Worm (Caenorhabditis elegans) whole organism, young adult: ENCODE results near the gene cutl-16.

Experiments used
- C06A6.2 ChIP-seq: fragments of 200-800 bp; sonication (Bioruptor generic); conservative IDR thresholded peaks from 2 replicates; pipeline ENCODE4 v1.3.6; 2022; ENCODE audit warnings: missing genetic modification characterization, missing compliant biosample characterization
- C17E4.6 ChIP-seq: fragments of 200-800 bp; sonication (Bioruptor generic); IDR thresholded peaks from 2 replicates; pipeline ENCODE4 v1.3.6; 2022; ENCODE audit warnings: missing genetic modification reagents, missing genetic modification characterization, missing compliant biosample characterization
- F23B12.7 ChIP-seq: sonication (generic microtip); optimal IDR thresholded peaks from 2 replicates; lab custom pipeline; 2017; ENCODE audit warnings: missing genetic modification characterization, mild to moderate bottlenecking, missing compliant biosample characterization, antibody characterized with exemption, moderate library complexity; ENCODE audit not compliant: insufficient read depth
- F49E8.2 ChIP-seq: sonication (generic microtip); optimal IDR thresholded peaks from 3 replicates; lab custom pipeline; 2017; ENCODE audit warnings: missing genetic modification characterization, mild to moderate bottlenecking, missing compliant biosample characterization, antibody characterized with exemption, moderate library complexity; ENCODE audit not compliant: insufficient read depth
- F55B11.4 ChIP-seq: sonication (generic microtip); optimal IDR thresholded peaks from 2 replicates; lab custom pipeline; 2016; ENCODE audit warnings: missing compliant biosample characterization, missing genetic modification characterization, borderline replicate concordance; ENCODE audit not compliant: insufficient read depth
- F57A8.1 ChIP-seq: fragments of 200-800 bp; sonication (Bioruptor generic); optimal IDR thresholded peaks from 2 replicates; lab custom pipeline; 2018; ENCODE audit warnings: mild to moderate bottlenecking, missing genetic modification characterization, moderate library complexity, missing compliant biosample characterization
- T07F8.4 ChIP-seq: sonication (generic microtip); optimal IDR thresholded peaks from 2 replicates; lab custom pipeline; 2016; ENCODE audit warnings: mild to moderate bottlenecking, missing genetic modification characterization, moderate library complexity, missing compliant biosample characterization
- ZK185.1 ChIP-seq: sonication (generic microtip); optimal IDR thresholded peaks from 2 replicates; lab custom pipeline; 2016; ENCODE audit warnings: mild to moderate bottlenecking, missing genetic modification characterization, missing compliant biosample characterization; ENCODE audit not compliant: poor library complexity, severe bottlenecking
- akir-1 ChIP-seq: fragments of 200-800 bp; sonication (Bioruptor generic); optimal IDR thresholded peaks from 2 replicates; lab custom pipeline; 2018; ENCODE audit warnings: mild to moderate bottlenecking, missing genetic modification characterization, moderate library complexity, missing compliant biosample characterization
- attf-3 ChIP-seq: fragments of 200-800 bp; sonication (Bioruptor generic); conservative IDR thresholded peaks from 2 replicates; pipeline ENCODE4 v1.3.6; 2022; ENCODE audit warnings: missing genetic modification reagents, missing genetic modification characterization, missing compliant biosample characterization
- cebp-1 ChIP-seq, 2 experiments: fragments of 200-800 bp in 1 of 2; sonication (Bioruptor generic) in 1 of 2; sonication (generic microtip) in 1 of 2; IDR thresholded peaks in 1 of 2; optimal IDR thresholded peaks in 1 of 2; 2 replicates each; pipeline versions ENCODE4 v1.3.6 to Lab custom; 2017 to 2022; ENCODE audit warnings: missing compliant biosample characterization in 2 of 2, missing genetic modification characterization in 2 of 2, mild to moderate bottlenecking in 1 of 2, missing genetic modification reagents in 1 of 2, moderate library complexity in 1 of 2
- cebp-2 ChIP-seq: fragments of 200-800 bp; sonication (Bioruptor generic); IDR thresholded peaks from 2 replicates; pipeline ENCODE4 v1.3.6; 2022; ENCODE audit warnings: missing genetic modification characterization, missing compliant biosample characterization
- chd-7 ChIP-seq: sonication (generic microtip); optimal IDR thresholded peaks from 2 replicates; lab custom pipeline; 2016; ENCODE audit warnings: mild to moderate bottlenecking, missing genetic modification characterization, moderate library complexity, missing compliant biosample characterization
- dox-1 ChIP-seq: fragments of 200-800 bp; sonication (Bioruptor generic); IDR thresholded peaks from 2 replicates; pipeline ENCODE4 v1.3.6; 2022; ENCODE audit warnings: missing genetic modification reagents, missing genetic modification characterization, missing compliant biosample characterization
- dpl-1 ChIP-seq: fragments of 150-350 bp; optimal IDR thresholded peaks from 2 replicates; lab custom pipeline; 2014; ENCODE audit warnings: missing biosample characterization, missing genetic modification reagents, missing genetic modification characterization
- egl-44 ChIP-seq: fragments of 200-800 bp; sonication (Bioruptor generic); IDR thresholded peaks from 2 replicates; pipeline ENCODE4 v1.3.6; 2022; ENCODE audit warnings: missing genetic modification reagents, missing genetic modification characterization, missing compliant biosample characterization
- ets-4 ChIP-seq: fragments of 200-800 bp; sonication (Bioruptor generic); optimal IDR thresholded peaks from 2 replicates; lab custom pipeline; 2018; ENCODE audit warnings: mild to moderate bottlenecking, missing genetic modification characterization, missing compliant biosample characterization
- fkh-3 ChIP-seq: sonication (generic microtip); optimal IDR thresholded peaks from 2 replicates; lab custom pipeline; 2016; ENCODE audit warnings: mild to moderate bottlenecking, missing genetic modification characterization, missing compliant biosample characterization
- hmg-1.2 ChIP-seq: fragments of 200-800 bp; sonication (Bioruptor generic); IDR thresholded peaks from 2 replicates; pipeline ENCODE4 v1.3.6; 2022; ENCODE audit warnings: missing genetic modification reagents, missing genetic modification characterization, missing compliant biosample characterization
- let-607 ChIP-seq, 2 experiments: fragments of 200-800 bp in 1 of 2; sonication (Bioruptor generic) in 1 of 2; sonication (generic microtip) in 1 of 2; optimal IDR thresholded peaks; 2 replicates each; lab custom pipeline; 2016 to 2018; ENCODE audit warnings: mild to moderate bottlenecking in 2 of 2, missing compliant biosample characterization in 2 of 2, missing genetic modification characterization in 2 of 2, moderate library complexity in 2 of 2, missing genotype in 1 of 2
- lin-40 ChIP-seq: sonication (generic microtip); optimal IDR thresholded peaks from 2 replicates; lab custom pipeline; 2016; ENCODE audit warnings: missing genetic modification characterization, mild to moderate bottlenecking, missing compliant biosample characterization, missing genotype, missing genetic modification reagents
- madf-10 ChIP-seq: sonication (generic microtip); optimal IDR thresholded peaks from 2 replicates; lab custom pipeline; 2016; ENCODE audit warnings: mild to moderate bottlenecking, missing genetic modification characterization, missing compliant biosample characterization
- madf-3 ChIP-seq: fragments of 200-800 bp; sonication (Bioruptor generic); IDR thresholded peaks from 2 replicates; pipeline ENCODE4 v1.3.6; 2022; ENCODE audit warnings: missing genetic modification reagents, missing genetic modification characterization, missing compliant biosample characterization
- mes-4 ChIP-seq: sonication (generic microtip); optimal IDR thresholded peaks from 2 replicates; lab custom pipeline; 2016; ENCODE audit warnings: missing genotype, missing genetic modification characterization, missing compliant biosample characterization
- mxl-1 ChIP-seq: sonication (generic microtip); optimal IDR thresholded peaks from 2 replicates; lab custom pipeline; 2016; ENCODE audit warnings: missing genetic modification characterization, missing compliant biosample characterization
- nhr-80 ChIP-seq: sonication (generic microtip); optimal IDR thresholded peaks from 2 replicates; lab custom pipeline; 2016; ENCODE audit warnings: missing genetic modification characterization, missing compliant biosample characterization
- pha-4 ChIP-seq: fragments of 150-350 bp; sonication (generic microtip); optimal IDR thresholded peaks from 2 replicates; lab custom pipeline; 2014; ENCODE audit warnings: missing biosample characterization, missing genetic modification reagents, missing genetic modification characterization
- rcor-1 ChIP-seq: fragments of 200-800 bp; sonication (Bioruptor generic); IDR thresholded peaks from 2 replicates; pipeline ENCODE4 v1.3.6; 2022; ENCODE audit warnings: missing genetic modification reagents, missing genetic modification characterization, missing compliant biosample characterization
- snpc-3.4 ChIP-seq: sonication (generic microtip); optimal IDR thresholded peaks from 2 replicates; lab custom pipeline; 2017; ENCODE audit warnings: missing genetic modification characterization, mild to moderate bottlenecking, missing compliant biosample characterization, antibody characterized with exemption, moderate library complexity, missing genotype, missing genetic modification reagents
- tbx-9 ChIP-seq: sonication (generic microtip); optimal IDR thresholded peaks from 2 replicates; lab custom pipeline; 2016; ENCODE audit warnings: borderline replicate concordance, missing genetic modification characterization, inconsistent platforms, missing compliant biosample characterization
- tlf-1 ChIP-seq: fragments of 200-800 bp; sonication (Bioruptor generic); optimal IDR thresholded peaks from 2 replicates; lab custom pipeline; 2018; ENCODE audit warnings: mild to moderate bottlenecking, missing genetic modification characterization, missing compliant biosample characterization
- unc-130 ChIP-seq: sonication (generic microtip); optimal IDR thresholded peaks from 2 replicates; lab custom pipeline; 2016; ENCODE audit warnings: missing genetic modification reagents, missing genetic modification characterization, missing compliant biosample characterization
- unc-62 ChIP-seq: fragments of 150-350 bp; optimal IDR thresholded peaks from 2 replicates; lab custom pipeline; 2014; ENCODE audit warnings: missing biosample characterization, missing genetic modification reagents, missing genetic modification characterization
- zim-3 ChIP-seq: sonication (generic microtip); optimal IDR thresholded peaks from 2 replicates; lab custom pipeline; 2017; ENCODE audit warnings: mild to moderate bottlenecking, missing genetic modification characterization, moderate library complexity, missing compliant biosample characterization
- ztf-18 ChIP-seq: sonication (generic microtip); optimal IDR thresholded peaks from 2 replicates; lab custom pipeline; 2016; ENCODE audit warnings: missing genotype, mild to moderate bottlenecking, missing genetic modification characterization, missing compliant biosample characterization

cutl-16 gene

ce11 chrII:6413788-6414187 lies 27.4 kb upstream of the cutl-16 start:
- TF ChIP-seq lin-40 (tag; lab: Kevin White, UChicago): peak; percentile 12
- TF ChIP-seq ets-4 (GFP tag; lab: Kevin White, UChicago): peak; percentile 53
- TF ChIP-seq unc-62: peak; percentile 33
- peak; percentile 31; the same call in 1 of the 2 replicates for TF ChIP-seq dox-1 (GFP tag; lab: Robert Waterston, UW)
- peak; percentile 26; the same call in 1 of the 2 replicates for TF ChIP-seq egl-44 (GFP tag; lab: Robert Waterston, UW)
- TF ChIP-seq nhr-80 (tag; lab: Kevin White, UChicago): peak; percentile 90
- peak; percentile 57 for TF ChIP-seq F23B12.7 (tag; lab: Kevin White, UChicago)
- TF ChIP-seq fkh-3 (tag; lab: Kevin White, UChicago): no peak
- TF ChIP-seq cebp-1 (GFP tag; IDR thresholded peaks at IDR 0.05; lab: Robert Waterston, UW): no peak
- TF ChIP-seq cebp-1 (tag; optimal IDR thresholded peaks at IDR 0.05; lab: Kevin White, UChicago): peak; percentile 16
- TF ChIP-seq let-607 (tag; optimal IDR thresholded peaks at IDR 0.05; lab: Kevin White, UChicago): peak in 1 of 2 experiments; percentile 24
- TF ChIP-seq C06A6.2 (GFP tag; lab: Robert Waterston, UW): no peak

ce11 chrII:6417999-6418398 lies 23.2 kb upstream of the cutl-16 start:
- no peak for TF ChIP-seq let-607 (tag; optimal IDR thresholded peaks at IDR 0.05; lab: Kevin White, UChicago)
- TF ChIP-seq unc-130 (GFP tag; lab: Kevin White, UChicago): no peak
- no peak for TF ChIP-seq rcor-1 (GFP tag; lab: Robert Waterston, UW)
- TF ChIP-seq dpl-1 (GFP tag; lab: Kevin White, UChicago): no peak
- TF ChIP-seq madf-3 (GFP tag; lab: Robert Waterston, UW): no peak
- TF ChIP-seq F49E8.2 (tag; lab: Kevin White, UChicago): no peak
- TF ChIP-seq C17E4.6 (GFP tag; lab: Robert Waterston, UW): no peak
- no peak for TF ChIP-seq tbx-9 (tag; lab: Kevin White, UChicago)
- no peak for TF ChIP-seq attf-3 (GFP tag; lab: Robert Waterston, UW)
- TF ChIP-seq chd-7: no peak
- no peak for TF ChIP-seq madf-10 (tag; lab: Kevin White, UChicago)
- TF ChIP-seq mxl-1 (tag; lab: Kevin White, UChicago): no peak
- TF ChIP-seq T07F8.4 (tag; lab: Kevin White, UChicago): no peak
- no peak for TF ChIP-seq snpc-3.4
- TF ChIP-seq hmg-1.2: no peak
- TF ChIP-seq cebp-2 (GFP tag; lab: Robert Waterston, UW): no peak
- TF ChIP-seq tlf-1: no peak
- no peak for TF ChIP-seq F55B11.4 (tag; lab: Kevin White, UChicago)
- TF ChIP-seq akir-1 (GFP tag; lab: Kevin White, UChicago): no peak

- TF ChIP-seq mes-4 (no peak), ztf-18 (no peak), F57A8.1 (no peak), pha-4 (tag; lab: Kevin White, UChicago) (no peak), ZK185.1 (tag; lab: Kevin White, UChicago) (no peak), zim-3 (no peak)
Measured at ce11 chrII:6419163-6419562, 22.1 kb upstream of the cutl-16 start.
